Worm (Caenorhabditis elegans): ENCODE measurements around the gene dylt-2.

ce11 chrX:8932387-8932786 is 7.6 kb downstream of the dylt-2 start:
- no peak for TF ChIP-seq W03F9.2 (tag; optimal IDR thresholded peaks at IDR 0.05)
- no peak for TF ChIP-seq him-1 (tag; optimal IDR thresholded peaks at IDR 0.05)
